Fruit fly (Drosophila melanogaster) whole organism, wandering third instar larva: ENCODE data around the gene CG10561.

ENCODE experiments used
- Abd-B ChIP-seq: fragments of >200 bp; optimal IDR thresholded peaks from 2 replicates; lab custom pipeline; 2017; ENCODE audit warnings: missing biosample characterization, missing genetic modification characterization
- CG32264 ChIP-seq: fragments of 200-800 bp; sonication (Bioruptor generic); optimal IDR thresholded peaks from 2 replicates; lab custom pipeline; 2016; ENCODE audit warnings: missing biosample characterization, missing genetic modification characterization
- CG9705 ChIP-seq: fragments of 200-800 bp; sonication (Bioruptor generic); optimal IDR thresholded peaks from 2 replicates; lab custom pipeline; 2018; ENCODE audit warnings: missing biosample characterization, mild to moderate bottlenecking, missing genetic modification characterization
- CrebA ChIP-seq: fragments of 200-800 bp; sonication (Bioruptor generic); optimal IDR thresholded peaks from 2 replicates; lab custom pipeline; 2016; ENCODE audit warnings: missing biosample characterization, mild to moderate bottlenecking, missing genetic modification characterization, borderline replicate concordance
- Dfd ChIP-seq: fragments of >200 bp; optimal IDR thresholded peaks from 2 replicates; lab custom pipeline; 2017; ENCODE audit warnings: missing biosample characterization, missing genetic modification characterization
- Dif ChIP-seq: fragments of 200-275, 200-300 bp; sonication (Bioruptor generic); optimal IDR thresholded peaks from 2 replicates; lab custom pipeline; 2018; ENCODE audit warnings: missing biosample characterization, missing genetic modification characterization; ENCODE audit not compliant: partially characterized antibody
- GATAd ChIP-seq: sonication (Bioruptor generic); optimal IDR thresholded peaks from 2 replicates; lab custom pipeline; 2016; ENCODE audit warnings: missing biosample characterization, missing genetic modification characterization
- HLH106 ChIP-seq: fragments of 200-800 bp; optimal IDR thresholded peaks from 3 replicates; lab custom pipeline; 2019; ENCODE audit warnings: missing biosample characterization, mild to moderate bottlenecking, missing genetic modification characterization, moderate library complexity
- Hnf4 ChIP-seq: fragments of 200-800 bp; sonication (Bioruptor generic); optimal IDR thresholded peaks from 2 replicates; lab custom pipeline; 2016; ENCODE audit warnings: missing biosample characterization, mild to moderate bottlenecking, missing genetic modification characterization
- Hr78 ChIP-seq: fragments of >200 bp; optimal IDR thresholded peaks from 2 replicates; lab custom pipeline; 2017; ENCODE audit warnings: missing biosample characterization, missing genetic modification characterization
- Hr83 ChIP-seq: fragments of 200-300 bp; sonication (Bioruptor generic); optimal IDR thresholded peaks from 2 replicates; lab custom pipeline; 2016; ENCODE audit warnings: missing biosample characterization, mild to moderate bottlenecking, missing genetic modification characterization, moderate library complexity; ENCODE audit not compliant: poor library complexity, severe bottlenecking
- Jra ChIP-seq: sonication (Bioruptor generic); optimal IDR thresholded peaks from 2 replicates; lab custom pipeline; 2016; ENCODE audit warnings: missing biosample characterization, missing genetic modification characterization
- Mio ChIP-seq: sonication (Bioruptor generic); optimal IDR thresholded peaks from 2 replicates; lab custom pipeline; 2016; ENCODE audit warnings: missing biosample characterization, missing genetic modification characterization
- Myc ChIP-seq: fragments of >200 bp; optimal IDR thresholded peaks from 2 replicates; lab custom pipeline; 2017
- N ChIP-seq: fragments of >200 bp; optimal IDR thresholded peaks from 2 replicates; lab custom pipeline; 2018; ENCODE audit warnings: missing biosample characterization, missing external identifiers, missing genetic modification characterization
- OdsH ChIP-seq: fragments of 200-800 bp; sonication (Bioruptor generic); optimal IDR thresholded peaks from 2 replicates; lab custom pipeline; 2016; ENCODE audit warnings: missing biosample characterization, mild to moderate bottlenecking, missing genetic modification characterization
- Rel ChIP-seq, 2 experiments: fragments of 200-800 bp; sonication (Bioruptor generic) in 1 of 2; optimal IDR thresholded peaks; 2 replicates in 1 of 2; 3 replicates in 1 of 2; lab custom pipeline; 2016 to 2019; ENCODE audit warnings: mild to moderate bottlenecking in 2 of 2, missing biosample characterization in 2 of 2, missing genetic modification characterization in 2 of 2, moderate library complexity in 1 of 2
- Sp1 ChIP-seq: fragments of 200-800 bp; sonication (Bioruptor generic); optimal IDR thresholded peaks from 3 replicates; lab custom pipeline; 2019; ENCODE audit warnings: missing biosample characterization, mild to moderate bottlenecking, missing genetic modification characterization, moderate library complexity
- Vsx2 ChIP-seq: fragments of 200-300, 225-300 bp; sonication (Bioruptor generic); optimal IDR thresholded peaks from 2 replicates; lab custom pipeline; 2018; ENCODE audit warnings: missing biosample characterization, missing genetic modification characterization; ENCODE audit not compliant: partially characterized antibody
- br ChIP-seq: fragments of 200-800 bp; sonication (Bioruptor generic); optimal IDR thresholded peaks from 2 replicates; lab custom pipeline; 2016; ENCODE audit warnings: missing biosample characterization, missing genetic modification characterization
- brk ChIP-seq: fragments of 200-800 bp; sonication (Bioruptor generic); optimal IDR thresholded peaks from 2 replicates; lab custom pipeline; 2016; ENCODE audit warnings: missing biosample characterization, mild to moderate bottlenecking, missing genetic modification characterization
- dl ChIP-seq, 2 experiments: fragments of 175-275, 200-275 bp in 1 of 2; fragments of 200-275 bp in 1 of 2; sonication (Bioruptor generic); optimal IDR thresholded peaks; lab custom pipeline; 2018; ENCODE audit warnings: mild to moderate bottlenecking in 2 of 2, missing biosample characterization in 2 of 2, missing genetic modification characterization in 2 of 2, moderate library complexity in 2 of 2; ENCODE audit not compliant: partially characterized antibody in 2 of 2, insufficient read depth in 1 of 2
- dmrt93B ChIP-seq: fragments of 200-800 bp; sonication (Bioruptor generic); optimal IDR thresholded peaks from 2 replicates; lab custom pipeline; 2018; ENCODE audit warnings: missing biosample characterization, mild to moderate bottlenecking, missing genetic modification characterization
- dsf ChIP-seq: sonication (Bioruptor generic); optimal IDR thresholded peaks from 2 replicates; lab custom pipeline; 2016; ENCODE audit warnings: missing biosample characterization, missing genetic modification characterization, borderline replicate concordance
- ey ChIP-seq: fragments of 200-800 bp; sonication (Bioruptor generic); optimal IDR thresholded peaks from 2 replicates; lab custom pipeline; 2016; ENCODE audit warnings: missing biosample characterization, missing genetic modification characterization
- foxo ChIP-seq, 2 experiments: fragments of 200-800 bp; sonication (Bioruptor generic); optimal IDR thresholded peaks; 2 replicates in 1 of 2; 3 replicates in 1 of 2; lab custom pipeline; 2016 to 2017; ENCODE audit warnings: missing biosample characterization in 2 of 2, missing genetic modification characterization in 2 of 2
- fru ChIP-seq: fragments of 200-800 bp; sonication (Bioruptor generic); optimal IDR thresholded peaks from 3 replicates; lab custom pipeline; 2016; ENCODE audit warnings: missing biosample characterization, mild to moderate bottlenecking, missing genetic modification characterization
- h ChIP-seq: fragments of 200-800 bp; sonication (Bioruptor generic); optimal IDR thresholded peaks from 3 replicates; lab custom pipeline; 2016; ENCODE audit warnings: missing biosample characterization, mild to moderate bottlenecking, missing genetic modification characterization
- jim ChIP-seq: fragments of 175-275, 200-325 bp; sonication (Bioruptor generic); optimal IDR thresholded peaks from 2 replicates; lab custom pipeline; 2016; ENCODE audit warnings: missing biosample characterization, mild to moderate bottlenecking, missing genetic modification characterization
- lola ChIP-seq: fragments of >200 bp; optimal IDR thresholded peaks from 2 replicates; lab custom pipeline; 2017; ENCODE audit warnings: missing biosample characterization, missing genetic modification characterization
- pan ChIP-seq: fragments of >200 bp; optimal IDR thresholded peaks from 2 replicates; lab custom pipeline; 2017
- psq ChIP-seq: fragments of 200-800 bp; sonication (Bioruptor generic); optimal IDR thresholded peaks from 3 replicates; lab custom pipeline; 2017; ENCODE audit warnings: missing biosample characterization, mild to moderate bottlenecking, missing genetic modification characterization, moderate library complexity
- rgr ChIP-seq: fragments of 200-800 bp; sonication (Bioruptor generic); optimal IDR thresholded peaks from 3 replicates; lab custom pipeline; 2016; ENCODE audit warnings: missing biosample characterization, mild to moderate bottlenecking, missing genetic modification characterization
- sage ChIP-seq: fragments of 200-800 bp; sonication (Bioruptor generic); optimal IDR thresholded peaks from 2 replicates; lab custom pipeline; 2016; ENCODE audit warnings: missing biosample characterization, mild to moderate bottlenecking, missing genetic modification characterization
- sv ChIP-seq: fragments of 200-800 bp; sonication (Bioruptor generic); optimal IDR thresholded peaks from 3 replicates; lab custom pipeline; 2016; ENCODE audit warnings: missing biosample characterization, missing genetic modification characterization
- tai ChIP-seq: sonication (Bioruptor generic); optimal IDR thresholded peaks from 2 replicates; lab custom pipeline; 2016; ENCODE audit warnings: missing biosample characterization, missing genetic modification characterization
- usp ChIP-seq: fragments of >200 bp; optimal IDR thresholded peaks from 2 replicates; lab custom pipeline; 2017; ENCODE audit warnings: missing biosample characterization, missing genetic modification characterization
- woc ChIP-seq: sonication (Bioruptor generic); optimal IDR thresholded peaks from 2 replicates; lab custom pipeline; 2016; ENCODE audit warnings: missing biosample characterization, mild to moderate bottlenecking, missing genetic modification characterization

The CG10561 gene

DNA sequence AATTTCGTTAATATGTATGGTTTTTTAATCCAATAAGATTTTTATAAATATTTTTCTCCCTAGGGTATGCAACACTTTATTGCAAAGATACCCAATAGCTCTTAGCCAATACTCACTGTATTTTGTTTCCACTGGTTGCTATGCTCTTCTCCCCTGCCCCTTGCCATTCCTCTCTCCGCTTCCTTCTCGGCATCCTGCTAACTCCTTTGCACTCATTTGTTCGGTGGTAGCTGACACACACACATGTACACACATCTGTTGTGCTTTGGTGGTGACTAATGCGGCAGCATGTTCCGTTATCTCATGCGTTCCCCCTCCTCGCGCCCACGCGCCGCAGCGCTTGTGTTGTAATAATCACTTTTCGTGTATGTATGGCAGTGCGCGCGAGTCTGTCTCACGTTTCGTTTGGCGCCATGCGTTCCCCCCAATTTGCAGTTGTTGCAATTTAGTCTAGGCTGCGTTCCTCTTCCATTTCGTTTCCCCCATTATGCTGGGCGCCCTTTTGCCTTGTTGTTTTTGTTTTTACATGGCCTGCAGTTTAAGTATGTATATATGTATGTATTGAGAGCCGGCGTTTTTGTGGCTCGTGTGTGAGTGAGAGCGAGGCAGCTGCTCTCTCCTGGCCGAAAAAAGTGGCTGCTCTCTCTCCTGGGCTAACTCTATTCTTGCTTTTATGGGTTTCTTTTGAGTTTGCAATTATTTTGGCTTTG is 20.8 kb downstream of the CG10561 start, which contains the start of gene Polr1D:
Gene Polr1D (minus strand): TSS at position 420 of the 710 bp plus-strand sequence.
- TF ChIP-seq Dif (peak; percentile 45), Hnf4 (GFP tag; lab: Kevin White, UChicago) (peak; percentile 29), foxo (GFP tag; optimal IDR thresholded peaks at IDR 0.05; lab: Kevin White, UChicago) (peak in 1 of 2 experiments; percentile 52), Sp1 (GFP tag; lab: Kevin White, UChicago) (peak; percentile 27), woc (GFP tag; lab: Kevin White, UChicago) (peak; percentile 70), Vsx2 (no peak), sage (no peak), br (GFP tag; lab: Kevin White, UChicago) (peak; percentile 63), h (GFP tag; lab: Kevin White, UChicago) (peak; percentile 12), psq (GFP tag; lab: Kevin White, UChicago) (peak; percentile 72), Rel (GFP tag; optimal IDR thresholded peaks at IDR 0.05; lab: Kevin White, UChicago) (no peak), Rel (tag; optimal IDR thresholded peaks at IDR 0.05; lab: Kevin White, UChicago) (peak; percentile 49), Dfd (GFP tag; lab: Kevin White, UChicago) (no peak), Jra (GFP tag; lab: Kevin White, UChicago) (peak; percentile 88), fru (GFP tag; lab: Kevin White, UChicago) (peak; percentile 17)

DNA sequence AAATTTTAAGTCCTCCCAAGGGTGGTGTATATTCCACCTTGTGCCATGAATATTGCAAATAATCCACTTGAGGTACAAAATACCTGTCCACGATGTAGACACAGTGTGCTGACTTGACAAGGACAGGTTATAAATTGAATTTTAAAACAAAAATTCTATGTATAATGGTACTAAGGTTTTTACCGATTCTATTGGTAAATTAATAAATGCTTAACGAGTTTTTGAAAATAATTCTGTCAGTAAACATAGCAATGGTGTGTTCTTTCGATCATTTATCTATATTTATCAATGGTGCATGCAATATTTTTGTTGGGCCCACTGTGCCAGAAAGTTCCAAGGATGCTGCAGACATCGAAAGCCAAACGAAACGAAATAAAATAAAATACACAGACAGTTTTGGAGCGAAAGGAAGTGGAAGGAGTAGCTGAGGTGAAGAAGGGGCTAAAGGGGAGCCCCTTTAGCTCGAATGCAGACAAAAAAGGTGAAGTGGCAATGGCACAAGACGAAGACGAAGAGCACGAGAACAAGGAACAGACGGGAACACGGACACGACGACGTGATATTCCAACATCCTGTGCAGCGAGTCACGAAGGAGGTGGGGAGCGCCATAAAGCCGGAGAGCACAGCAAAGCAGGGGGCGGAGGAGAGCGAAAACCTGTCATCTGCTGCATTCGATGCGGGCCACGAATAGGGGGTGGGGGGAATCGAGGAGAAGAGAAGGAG is 21.9 kb downstream of the CG10561 start:
- TF ChIP-seq HLH106 (peak; percentile 81), Sp1 (GFP tag; lab: Kevin White, UChicago) (peak; percentile 71), brk (GFP tag; lab: Kevin White, UChicago) (peak; percentile 64), h (GFP tag; lab: Kevin White, UChicago) (peak; percentile 88), Rel (GFP tag; optimal IDR thresholded peaks at IDR 0.05; lab: Kevin White, UChicago) (no peak), Rel (tag; optimal IDR thresholded peaks at IDR 0.05; lab: Kevin White, UChicago) (no peak), CrebA (GFP tag; lab: Kevin White, UChicago) (no peak), woc (GFP tag; lab: Kevin White, UChicago) (peak; percentile 81), jim (GFP tag; lab: Kevin White, UChicago) (no peak), foxo (GFP tag; optimal IDR thresholded peaks at IDR 0.05; lab: Kevin White, UChicago) (peak in 1 of 2 experiments; percentile 84), GATAd (no peak), Vsx2 (no peak), rgr (peak; percentile 88), Hnf4 (GFP tag; lab: Kevin White, UChicago) (peak; percentile 53), Jra (GFP tag; lab: Kevin White, UChicago) (peak; percentile 26), N (GFP tag; lab: Kevin White, UChicago) (no peak), Myc (lab: Kevin White, UChicago) (no peak), Hr83 (GFP tag; lab: Kevin White, UChicago) (no peak), Dif (peak; percentile 55), OdsH (GFP tag; lab: Kevin White, UChicago) (peak; percentile 83), Hr78 (GFP tag; lab: Kevin White, UChicago) (no peak), Abd-B (GFP tag; lab: Kevin White, UChicago) (no peak), psq (GFP tag; lab: Kevin White, UChicago) (no peak), Mio (no peak), pan (no peak), sv (GFP tag; lab: Kevin White, UChicago) (no peak), dsf (GFP tag; lab: Kevin White, UChicago) (no peak), Dfd (GFP tag; lab: Kevin White, UChicago) (no peak), usp (GFP tag; lab: Kevin White, UChicago) (no peak), tai (GFP tag; lab: Kevin White, UChicago) (no peak), fru (GFP tag; lab: Kevin White, UChicago) (peak; percentile 89), sage (peak; percentile 52), dl (GFP tag; optimal IDR thresholded peaks at IDR 0.05; lab: Kevin White, UChicago; ENCODE audit: insufficient read depth in 1 of 2, partially characterized antibody in 2 of 2) (peak in 1 of 2 experiments; percentile 1), br (GFP tag; lab: Kevin White, UChicago) (peak; percentile 93), ey (GFP tag; lab: Kevin White, UChicago) (peak; percentile 86), lola (GFP tag; lab: Kevin White, UChicago) (no peak), dmrt93B (GFP tag; lab: Kevin White, UChicago) (peak; percentile 66), CG9705 (peak; percentile 39), CG32264 (GFP tag; lab: Kevin White, UChicago) (peak; percentile 60)
